Worm (Caenorhabditis elegans): ENCODE data around the gene ZK6.8.

DNA sequence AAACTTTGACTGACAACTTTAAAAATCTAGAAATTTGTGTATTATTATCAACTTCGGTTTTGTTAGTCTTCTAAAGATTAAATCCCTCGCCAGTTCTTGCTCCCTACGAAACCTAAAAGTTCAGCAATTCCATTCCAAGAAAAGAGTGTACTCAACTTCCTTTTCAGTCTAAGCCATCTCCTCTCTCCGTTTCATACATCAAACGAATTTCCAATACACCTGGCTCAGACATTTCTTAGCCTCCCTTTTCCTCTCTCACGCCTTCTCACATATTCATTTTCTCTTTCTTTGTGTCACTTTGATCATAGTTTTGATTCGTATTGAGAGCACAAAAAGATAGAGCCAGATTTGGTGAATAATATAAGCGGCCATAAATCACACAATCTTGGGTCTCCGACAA lies 14.6 kb downstream of the ZK6.8 start, which contains the start of gene nhr-253:
- TF ChIP-seq nhr-28 (tag; optimal IDR thresholded peaks at IDR 0.05), result no peak
- no peak for TF ChIP-seq lsy-2 (tag; optimal IDR thresholded peaks at IDR 0.05)
